Worm (Caenorhabditis elegans) whole organism, L2 larva: ENCODE data around the gene nkat-1.

Experiments used
- R02D3.7 ChIP-seq: fragments of 150-350 bp; optimal IDR thresholded peaks from 2 replicates; lab custom pipeline; 2014; ENCODE audit warnings: missing biosample characterization, missing genetic modification characterization
- ama-1 ChIP-seq: fragments of 150-350 bp; optimal IDR thresholded peaks from 2 replicates; lab custom pipeline; 2018; ENCODE audit warnings: inconsistent platforms
- egl-27 ChIP-seq: sonication (generic microtip); optimal IDR thresholded peaks from 3 replicates; lab custom pipeline; 2017; ENCODE audit warnings: missing biosample characterization, missing genetic modification reagents, missing genetic modification characterization
- elt-1 ChIP-seq: fragments of 150-350 bp; optimal IDR thresholded peaks from 2 replicates; lab custom pipeline; 2014; ENCODE audit warnings: missing biosample characterization, missing genetic modification characterization
- lin-13 ChIP-seq: fragments of 150-350 bp; optimal IDR thresholded peaks from 2 replicates; lab custom pipeline; 2014; ENCODE audit warnings: missing biosample characterization, missing genetic modification reagents, missing genetic modification characterization
- lsy-2 ChIP-seq, 2 experiments: fragments of 150-350 bp in 1 of 2; sonication (generic microtip) in 1 of 2; optimal IDR thresholded peaks; 2 replicates each; lab custom pipeline; 2014 to 2017; ENCODE audit warnings: missing biosample characterization in 2 of 2, missing genetic modification characterization in 2 of 2
- nhr-77 ChIP-seq: fragments of 150-350 bp; optimal IDR thresholded peaks from 2 replicates; lab custom pipeline; 2014; ENCODE audit warnings: missing biosample characterization, missing genetic modification characterization
- skn-1 ChIP-seq: sonication (generic microtip); optimal IDR thresholded peaks from 2 replicates; lab custom pipeline; 2017; ENCODE audit warnings: missing biosample characterization, missing genetic modification characterization
- unc-62 ChIP-seq: fragments of 150-350 bp; optimal IDR thresholded peaks from 2 replicates; lab custom pipeline; 2014; ENCODE audit warnings: missing biosample characterization, missing genetic modification reagents, missing genetic modification characterization
- ztf-4 ChIP-seq: fragments of 150-350 bp; optimal IDR thresholded peaks from 2 replicates; lab custom pipeline; 2014; ENCODE audit warnings: missing biosample characterization, missing genetic modification characterization

ce11 chrX:14134883-14135282, 5.1 kb downstream of the nkat-1 start:
- TF ChIP-seq unc-62 (no peak), R02D3.7 (tag; lab: Kevin White, UChicago) (no peak), skn-1 (tag; lab: Kevin White, UChicago) (no peak), lin-13 (peak; percentile 7), lsy-2 (tag; optimal IDR thresholded peaks at IDR 0.05; lab: Kevin White, UChicago) (no peak), elt-1 (tag; lab: Kevin White, UChicago) (no peak), nhr-77 (tag; lab: Kevin White, UChicago) (no peak), ama-1 (lab: Kevin White, UChicago) (no peak), egl-27 (tag; lab: Kevin White, UChicago) (no peak), ztf-4 (tag; lab: Kevin White, UChicago) (no peak)
